Worm (Caenorhabditis elegans) whole organism, L4 larva: ENCODE results near the gene srh-63.

Experiments used
- F44E2.7 ChIP-seq: fragments of 200-800 bp; sonication (Bioruptor generic); IDR thresholded peaks from 2 replicates; pipeline ENCODE4 v2.1.2; 2022; ENCODE audit warnings: missing genetic modification characterization, missing compliant biosample characterization
- dpl-1 ChIP-seq: fragments of 150-350 bp; optimal IDR thresholded peaks from 2 replicates; lab custom pipeline; 2014; ENCODE audit warnings: missing biosample characterization, missing genetic modification reagents, missing genetic modification characterization
- fos-1 ChIP-seq: fragments of 150-350 bp; optimal IDR thresholded peaks from 2 replicates; lab custom pipeline; 2014; ENCODE audit warnings: missing biosample characterization, missing genetic modification characterization
- jun-1 ChIP-seq: fragments of 150-350 bp; optimal IDR thresholded peaks from 2 replicates; lab custom pipeline; 2014; ENCODE audit warnings: missing biosample characterization, missing genetic modification reagents, missing genetic modification characterization
- lin-15B ChIP-seq: fragments of 150-350 bp; sonication (generic microtip); optimal IDR thresholded peaks from 3 replicates; lab custom pipeline; 2014; ENCODE audit warnings: missing biosample characterization, missing genetic modification characterization
- lin-38 ChIP-seq: fragments of 200-800 bp; sonication (Bioruptor generic); IDR thresholded peaks from 2 replicates; pipeline ENCODE4 v1.3.6; 2022; ENCODE audit warnings: missing genetic modification reagents, missing genetic modification characterization, missing compliant biosample characterization
- mdl-1 ChIP-seq, 2 experiments: fragments of 150-350 bp in 1 of 2; sonication (generic microtip) in 1 of 2; optimal IDR thresholded peaks; 2 replicates each; lab custom pipeline; 2014 to 2017; ENCODE audit warnings: missing biosample characterization in 2 of 2, missing genetic modification characterization in 2 of 2
- nhr-10 ChIP-seq: fragments of 150-350 bp; optimal IDR thresholded peaks from 2 replicates; lab custom pipeline; 2014; ENCODE audit warnings: missing biosample characterization, missing genetic modification characterization
- saeg-2 ChIP-seq: fragments of 200-800 bp; sonication (Bioruptor generic); IDR thresholded peaks from 2 replicates; pipeline ENCODE4 v1.3.6; 2022; ENCODE audit warnings: missing genetic modification reagents, missing genetic modification characterization, missing compliant biosample characterization
- unc-62 ChIP-seq, 3 experiments: fragments of 150-350 bp in 1 of 3; sonication (generic microtip); optimal IDR thresholded peaks in 2 of 3; peaks in 1 of 3; 1 replicate in 1 of 3; 2 replicates in 2 of 3; lab custom pipeline; 2014 to 2017; ENCODE audit warnings: missing biosample characterization in 3 of 3, missing genetic modification characterization in 3 of 3, missing genetic modification reagents in 3 of 3, missing genotype in 1 of 3

DNA sequence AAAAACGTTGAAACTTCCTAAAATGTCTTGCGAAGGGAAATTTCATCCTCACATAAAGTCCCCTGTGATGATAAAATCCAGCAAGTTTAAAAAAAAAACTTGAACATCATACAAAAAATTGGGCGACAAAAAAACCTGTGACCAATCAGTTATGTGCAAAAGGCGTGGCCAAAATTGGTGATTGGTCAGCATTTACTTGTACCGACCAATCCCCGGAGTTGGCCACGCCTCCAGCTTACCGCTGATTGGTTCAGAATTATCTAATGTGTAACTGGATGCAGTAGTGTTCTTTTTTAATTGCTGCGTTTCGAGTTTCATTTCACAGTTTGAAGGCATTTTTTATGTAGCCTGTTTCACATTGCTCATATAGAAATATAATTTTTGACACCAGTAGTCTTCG, 49.4 kb downstream of the srh-63 start:
- no peak for TF ChIP-seq jun-1 (tag; lab: Kevin White, UChicago)
- TF ChIP-seq saeg-2 (GFP tag; lab: Robert Waterston, UW), result no peak
- TF ChIP-seq mdl-1 (tag; optimal IDR thresholded peaks at IDR 0.05; lab: Kevin White, UChicago), result no peak
- no peak for TF ChIP-seq nhr-10 (tag; lab: Kevin White, UChicago)
- TF ChIP-seq dpl-1, result no peak
- no peak for TF ChIP-seq F44E2.7 (GFP tag; lab: Robert Waterston, UW)
- TF ChIP-seq fos-1, result no peak
- no peak for TF ChIP-seq unc-62 (GFP tag; optimal IDR thresholded peaks at IDR 0.05 in 1 of 2; lab: Kevin White, UChicago)
- no peak for TF ChIP-seq unc-62 (tag; optimal IDR thresholded peaks at IDR 0.05; lab: Kevin White, UChicago)
- no peak for TF ChIP-seq lin-38 (GFP tag; lab: Robert Waterston, UW)
- TF ChIP-seq lin-15B, result no peak
